Fruit fly (Drosophila melanogaster) whole organism, adult: ENCODE measurements around the gene BRWD3.

Experiments used
- CG11617 ChIP-seq: fragments of 200-800 bp; sonication (Bioruptor generic); optimal IDR thresholded peaks from 2 replicates; lab custom pipeline; 2017; ENCODE audit warnings: mild to moderate bottlenecking, missing biosample characterization, missing genetic modification reagents, missing genetic modification characterization
- CG12768 ChIP-seq: fragments of 200-800 bp; sonication (Bioruptor generic); optimal IDR thresholded peaks from 2 replicates; lab custom pipeline; 2017; ENCODE audit warnings: missing biosample characterization, missing genetic modification characterization, mild to moderate bottlenecking, moderate library complexity, missing genetic modification reagents
- CG33017 ChIP-seq: fragments of 200-800 bp; sonication (Bioruptor generic); optimal IDR thresholded peaks from 2 replicates; lab custom pipeline; 2018; ENCODE audit warnings: missing biosample characterization, mild to moderate bottlenecking, missing genetic modification characterization, moderate library complexity
- CG5204 ChIP-seq: fragments of 200-800 bp; sonication (Bioruptor generic); optimal IDR thresholded peaks from 2 replicates; lab custom pipeline; 2016; ENCODE audit warnings: missing biosample characterization, missing genetic modification characterization
- CG7045 ChIP-seq: fragments of 200-800 bp; sonication (Bioruptor generic); optimal IDR thresholded peaks from 2 replicates; lab custom pipeline; 2017; ENCODE audit warnings: missing biosample characterization, mild to moderate bottlenecking, missing genetic modification characterization
- CG7101 ChIP-seq: fragments of 200-800 bp; sonication (Bioruptor generic); optimal IDR thresholded peaks from 2 replicates; lab custom pipeline; 2018; ENCODE audit warnings: missing biosample characterization, mild to moderate bottlenecking, missing genetic modification characterization, moderate library complexity
- Clk ChIP-seq: fragments of 200-800 bp; sonication (Bioruptor generic); optimal IDR thresholded peaks from 2 replicates; lab custom pipeline; 2017; ENCODE audit warnings: missing biosample characterization, missing genetic modification characterization
- Crg-1 ChIP-seq: fragments of 200-800 bp; sonication (Bioruptor generic); optimal IDR thresholded peaks from 2 replicates; lab custom pipeline; 2016; ENCODE audit warnings: missing biosample characterization, missing genetic modification characterization
- Hr96 ChIP-seq: fragments of 200-800 bp; sonication (Bioruptor generic); optimal IDR thresholded peaks from 2 replicates; lab custom pipeline; 2016; ENCODE audit warnings: missing biosample characterization, missing genetic modification characterization
- bab1 ChIP-seq: fragments of 200-800 bp; sonication (Bioruptor generic); optimal IDR thresholded peaks from 3 replicates; lab custom pipeline; 2019; ENCODE audit warnings: missing biosample characterization, mild to moderate bottlenecking, missing genetic modification characterization, moderate library complexity
- cic ChIP-seq: fragments of 200-800 bp; sonication (Bioruptor generic); optimal IDR thresholded peaks from 2 replicates; lab custom pipeline; 2017; ENCODE audit warnings: missing biosample characterization, mild to moderate bottlenecking, missing genetic modification characterization, moderate library complexity
- cnc ChIP-seq, 2 experiments: fragments of >200 bp; optimal IDR thresholded peaks; 2 replicates each; lab custom pipeline; 2017
- ovo ChIP-seq: fragments of 200-800 bp; sonication (Bioruptor generic); optimal IDR thresholded peaks from 2 replicates; lab custom pipeline; 2016; ENCODE audit warnings: missing biosample characterization, missing genetic modification characterization
- pad ChIP-seq: fragments of 200-800 bp; sonication (Bioruptor generic); optimal IDR thresholded peaks from 3 replicates; lab custom pipeline; 2017; ENCODE audit warnings: missing biosample characterization, missing genetic modification characterization, mild to moderate bottlenecking, moderate library complexity, missing genetic modification reagents
- tj ChIP-seq: fragments of 200-800 bp; sonication (Bioruptor generic); optimal IDR thresholded peaks from 3 replicates; lab custom pipeline; 2017; ENCODE audit warnings: missing biosample characterization, mild to moderate bottlenecking, missing genetic modification characterization, moderate library complexity
- toe ChIP-seq: fragments of 200-800 bp; sonication (Bioruptor generic); optimal IDR thresholded peaks from 2 replicates; lab custom pipeline; 2016; ENCODE audit warnings: missing biosample characterization, missing genetic modification characterization

Gene BRWD3

dm6 chr3R:24376565-24376964, 57.8 kb downstream of the BRWD3 start, which contains the start of gene CG33342:
Gene CG33342 (plus strand): TSS chr3R:24376865.
- TF ChIP-seq toe (GFP tag; lab: Kevin White, UChicago) (no peak), Hr96 (no peak), CG5204 (no peak), pad (GFP tag; lab: Kevin White, UChicago) (no peak), bab1 (GFP tag; lab: Kevin White, UChicago) (no peak), CG7101 (tag; lab: Kevin White, UChicago) (no peak), cnc (optimal IDR thresholded peaks at IDR 0.05; lab: Kevin White, UChicago) (no peak), CG12768 (GFP tag; lab: Kevin White, UChicago) (no peak), CG33017 (no peak), tj (no peak), CG11617 (no peak), Crg-1 (GFP tag; lab: Kevin White, UChicago) (no peak), CG7045 (GFP tag; lab: Kevin White, UChicago) (no peak), cic (GFP tag; lab: Kevin White, UChicago) (no peak), ovo (GFP tag; lab: Kevin White, UChicago) (no peak), Clk (GFP tag; lab: Kevin White, UChicago) (no peak)
